Worm (Caenorhabditis elegans): Measurements from ENCODE around the gene Y38F1A.8.

The Y38F1A.8 gene

ce11 chrII:13013966-13014365, 13.3 kb upstream of the Y38F1A.8 start, which contains the start of gene F18A11.5:
Gene F18A11.5, minus strand, starts transcription at chrII:13014286.
- TF ChIP-seq W03F9.2 (tag; optimal IDR thresholded peaks at IDR 0.05) = no peak
- no peak for TF ChIP-seq dao-5 (tag; optimal IDR thresholded peaks at IDR 0.05)
- no peak for TF ChIP-seq him-1 (tag; optimal IDR thresholded peaks at IDR 0.05)

ce11 chrII:13012684-13013083, 12.0 kb upstream of the Y38F1A.8 start:
- TF ChIP-seq W03F9.2 (tag; optimal IDR thresholded peaks at IDR 0.05) (no peak), dao-5 (tag; optimal IDR thresholded peaks at IDR 0.05) (no peak), him-1 (tag; optimal IDR thresholded peaks at IDR 0.05) (no peak)

ce11 chrII:13007717-13008461, 7.2 kb upstream of the Y38F1A.8 start, which contains the start of gene oig-2:
Gene oig-2, minus strand, starts transcription at chrII:13008164.
- TF ChIP-seq dao-5 (tag; optimal IDR thresholded peaks at IDR 0.05) = no peak

- TF ChIP-seq W03F9.2 (tag; optimal IDR thresholded peaks at IDR 0.05) (no peak), him-1 (tag; optimal IDR thresholded peaks at IDR 0.05) (no peak), dao-5 (tag; optimal IDR thresholded peaks at IDR 0.05) (no peak)
Observed at ce11 chrII:13006283-13006682, 5.6 kb upstream of the Y38F1A.8 start.

- TF ChIP-seq him-1 (tag; optimal IDR thresholded peaks at IDR 0.05) = no peak
- TF ChIP-seq dao-5 (tag; optimal IDR thresholded peaks at IDR 0.05) = no peak
Observed at ce11 chrII:13004872-13005252, 4.2 kb upstream of the Y38F1A.8 start.

ce11 chrII:13004160-13004871, 3.7 kb upstream of the Y38F1A.8 start:
- no peak for TF ChIP-seq dao-5 (tag; optimal IDR thresholded peaks at IDR 0.05)

- no peak for TF ChIP-seq dao-5 (tag; optimal IDR thresholded peaks at IDR 0.05)
- no peak for TF ChIP-seq W03F9.2 (tag; optimal IDR thresholded peaks at IDR 0.05)
- no peak for TF ChIP-seq him-1 (tag; optimal IDR thresholded peaks at IDR 0.05)
Observed at ce11 chrII:13003244-13003643, 2.6 kb upstream of the Y38F1A.8 start.

ce11 chrII:12997413-12997812, 3.2 kb downstream of the Y38F1A.8 start, which contains the start of gene Y38F1A.7:
Gene Y38F1A.7, minus strand, starts transcription at chrII:12997804.
- TF ChIP-seq him-1 (tag; optimal IDR thresholded peaks at IDR 0.05) = no peak
- no peak for TF ChIP-seq W03F9.2 (tag; optimal IDR thresholded peaks at IDR 0.05)
- no peak for TF ChIP-seq dao-5 (tag; optimal IDR thresholded peaks at IDR 0.05)

ce11 chrII:12996249-12996648, 4.4 kb downstream of the Y38F1A.8 start, which contains the start of gene hphd-1:
Gene hphd-1, minus strand, starts transcription at chrII:12996571.
- TF ChIP-seq dao-5 (tag; optimal IDR thresholded peaks at IDR 0.05) (no peak), him-1 (tag; optimal IDR thresholded peaks at IDR 0.05) (no peak), W03F9.2 (tag; optimal IDR thresholded peaks at IDR 0.05) (no peak)

ce11 chrII:12995322-12995721, 5.3 kb downstream of the Y38F1A.8 start:
- TF ChIP-seq W03F9.2 (tag; optimal IDR thresholded peaks at IDR 0.05) = no peak
- no peak for TF ChIP-seq dao-5 (tag; optimal IDR thresholded peaks at IDR 0.05)
- no peak for TF ChIP-seq him-1 (tag; optimal IDR thresholded peaks at IDR 0.05)

ce11 chrII:12994009-12994788, 6.5 kb downstream of the Y38F1A.8 start:
- TF ChIP-seq him-1 (tag; optimal IDR thresholded peaks at IDR 0.05) (no peak), W03F9.2 (tag; optimal IDR thresholded peaks at IDR 0.05) (no peak), dao-5 (tag; optimal IDR thresholded peaks at IDR 0.05) (no peak)

ce11 chrII:12992980-12993379, 7.7 kb downstream of the Y38F1A.8 start:
- TF ChIP-seq W03F9.2 (tag; optimal IDR thresholded peaks at IDR 0.05) (no peak), dao-5 (tag; optimal IDR thresholded peaks at IDR 0.05) (no peak), him-1 (tag; optimal IDR thresholded peaks at IDR 0.05) (no peak)

ce11 chrII:12992193-12992592, 8.5 kb downstream of the Y38F1A.8 start:
- no peak for TF ChIP-seq dao-5 (tag; optimal IDR thresholded peaks at IDR 0.05)
- TF ChIP-seq him-1 (tag; optimal IDR thresholded peaks at IDR 0.05) = no peak
- TF ChIP-seq W03F9.2 (tag; optimal IDR thresholded peaks at IDR 0.05) = no peak

ce11 chrII:12991594-12991993, 9.1 kb downstream of the Y38F1A.8 start:
- TF ChIP-seq dao-5 (tag; optimal IDR thresholded peaks at IDR 0.05) (no peak), him-1 (tag; optimal IDR thresholded peaks at IDR 0.05) (no peak), W03F9.2 (tag; optimal IDR thresholded peaks at IDR 0.05) (no peak)

Data from whole organism, L4/young adult.